Worm (Caenorhabditis elegans): ENCODE measurements around the gene lag-2.

ce11 chrV:3163143-3163542 lies 25.0 kb upstream of the lag-2 start:
- TF ChIP-seq hmbx-1 (tag; optimal IDR thresholded peaks at IDR 0.05) (no peak), flt-1 (GFP tag; IDR thresholded peaks at IDR 0.05) (no peak), tra-4 (tag; optimal IDR thresholded peaks at IDR 0.05) (no peak), ceh-13 (GFP tag; optimal IDR thresholded peaks at IDR 0.05) (no peak), ama-1 (optimal IDR thresholded peaks at IDR 0.05) (no peak), aly-1 (tag; optimal IDR thresholded peaks at IDR 0.05) (no peak), hnd-1 (tag; optimal IDR thresholded peaks at IDR 0.05) (no peak)
